Fruit fly (Drosophila melanogaster) S2 (cell line): Measurements from ENCODE around the gene CG31975.
A peak's percentile ranks its signal among the peaks of the same experiment; 100 is the strongest.

ENCODE experiments used
- CG8478 ChIP-seq: fragments of >200 bp; optimal IDR thresholded peaks from 2 replicates; lab custom pipeline; 2018
- CTCF ChIP-seq, 2 experiments: fragments of >200 bp; optimal IDR thresholded peaks; 2 replicates each; lab custom pipeline; 2018

DNA sequence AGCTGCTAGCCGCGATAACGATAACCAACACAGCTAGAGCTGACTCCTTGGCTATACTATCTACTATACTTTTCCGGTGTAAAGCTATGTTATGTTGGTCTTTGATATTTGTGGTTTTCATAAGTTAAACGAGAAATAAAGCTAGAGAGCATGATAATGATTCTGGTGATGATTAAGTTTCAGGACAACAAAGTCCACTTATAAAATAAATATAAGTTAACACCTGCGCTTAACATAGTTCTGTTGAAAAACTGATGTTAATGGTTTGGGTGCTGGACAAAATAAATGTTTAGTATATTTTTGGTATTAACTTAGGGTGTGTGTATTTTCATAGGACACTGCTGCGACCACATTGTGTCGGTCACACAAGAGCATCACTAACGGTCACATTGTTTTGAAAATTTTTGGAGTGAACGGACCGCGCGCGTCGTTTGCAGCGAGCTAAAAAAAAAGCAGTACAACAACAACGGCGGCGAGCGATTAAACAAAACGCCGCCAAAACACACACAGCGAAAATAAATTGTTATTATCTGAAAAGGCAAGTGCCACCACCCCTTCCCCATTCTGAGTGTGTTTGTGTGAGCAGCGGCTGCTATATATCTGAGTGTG is 18.0 kb upstream of the CG31975 start, which contains the start of the genes CG33635 and spen:
- TF ChIP-seq CG8478 (lab: Kevin White, UChicago): no peak
- TF ChIP-seq CTCF (optimal IDR thresholded peaks at IDR 0.05; lab: Kevin White, UChicago): peak in 1 of 2 experiments; percentile 5
